Worm (Caenorhabditis elegans) whole organism, L2 larva: ENCODE measurements around the gene F58F6.6.
"Not testable (repeated sequence)": the region's sequence is repeated elsewhere in the genome, so short reads cannot be mapped to it uniquely, and the experiment has no call there.

Source experiments
- C34F6.9 ChIP-seq: fragments of 150-350 bp; optimal IDR thresholded peaks from 2 replicates; lab custom pipeline; 2014; ENCODE audit warnings: missing biosample characterization, missing genetic modification characterization
- R02D3.7 ChIP-seq: fragments of 150-350 bp; optimal IDR thresholded peaks from 2 replicates; lab custom pipeline; 2014; ENCODE audit warnings: missing biosample characterization, missing genetic modification characterization
- Y55F3AM.14 ChIP-seq: fragments of 200-800 bp; sonication (Bioruptor generic); optimal IDR thresholded peaks from 2 replicates; lab custom pipeline; 2018; ENCODE audit warnings: mild to moderate bottlenecking, missing genetic modification characterization, missing compliant biosample characterization
- alr-1 ChIP-seq: fragments of 150-350 bp; optimal IDR thresholded peaks from 2 replicates; lab custom pipeline; 2014; ENCODE audit warnings: missing biosample characterization, missing genetic modification characterization
- aly-2 ChIP-seq: fragments of 150-350 bp; optimal IDR thresholded peaks from 2 replicates; lab custom pipeline; 2014; ENCODE audit warnings: missing biosample characterization, missing genetic modification characterization
- ama-1 ChIP-seq: fragments of 150-350 bp; optimal IDR thresholded peaks from 2 replicates; lab custom pipeline; 2018; ENCODE audit warnings: inconsistent platforms
- blmp-1 ChIP-seq: sonication (generic microtip); optimal IDR thresholded peaks from 2 replicates; lab custom pipeline; 2017; ENCODE audit warnings: missing genetic modification characterization, mild to moderate bottlenecking, missing compliant biosample characterization, antibody characterized with exemption, moderate library complexity; ENCODE audit not compliant: insufficient read depth
- ceh-16 ChIP-seq: fragments of 150-350 bp; optimal IDR thresholded peaks from 2 replicates; lab custom pipeline; 2014; ENCODE audit warnings: missing biosample characterization, missing genetic modification characterization
- dmd-4 ChIP-seq: sonication (generic microtip); optimal IDR thresholded peaks from 2 replicates; lab custom pipeline; 2017; ENCODE audit warnings: missing biosample characterization, missing genetic modification characterization
- egl-27 ChIP-seq: sonication (generic microtip); optimal IDR thresholded peaks from 3 replicates; lab custom pipeline; 2017; ENCODE audit warnings: missing biosample characterization, missing genetic modification reagents, missing genetic modification characterization
- elt-1 ChIP-seq: fragments of 150-350 bp; optimal IDR thresholded peaks from 2 replicates; lab custom pipeline; 2014; ENCODE audit warnings: missing biosample characterization, missing genetic modification characterization
- elt-3 ChIP-seq: sonication (generic microtip); optimal IDR thresholded peaks from 2 replicates; lab custom pipeline; 2017; ENCODE audit warnings: missing biosample characterization, missing genetic modification characterization
- fos-1 ChIP-seq: fragments of 150-350 bp; optimal IDR thresholded peaks from 2 replicates; lab custom pipeline; 2014; ENCODE audit warnings: missing biosample characterization, missing genetic modification characterization
- gmeb-1 ChIP-seq: fragments of 150-350 bp; optimal IDR thresholded peaks from 2 replicates; lab custom pipeline; 2014; ENCODE audit warnings: missing biosample characterization, missing genetic modification characterization
- lin-13 ChIP-seq: fragments of 150-350 bp; optimal IDR thresholded peaks from 2 replicates; lab custom pipeline; 2014; ENCODE audit warnings: missing biosample characterization, missing genetic modification reagents, missing genetic modification characterization
- lin-39 ChIP-seq: fragments of 150-350 bp; optimal IDR thresholded peaks from 2 replicates; lab custom pipeline; 2014; ENCODE audit warnings: missing biosample characterization, missing genetic modification reagents, missing genetic modification characterization
- lsy-2 ChIP-seq, 2 experiments: fragments of 150-350 bp in 1 of 2; sonication (generic microtip) in 1 of 2; optimal IDR thresholded peaks; 2 replicates each; lab custom pipeline; 2014 to 2017; ENCODE audit warnings: missing biosample characterization in 2 of 2, missing genetic modification characterization in 2 of 2
- mab-5 ChIP-seq: fragments of 150-350 bp; optimal IDR thresholded peaks from 2 replicates; lab custom pipeline; 2014; ENCODE audit warnings: missing biosample characterization, missing genetic modification characterization
- mbf-1 ChIP-seq: sonication (generic microtip); optimal IDR thresholded peaks from 2 replicates; lab custom pipeline; 2017; ENCODE audit warnings: missing biosample characterization, missing genetic modification characterization
- mdl-1 ChIP-seq, 2 experiments: fragments of 150-350 bp in 1 of 2; sonication (generic microtip) in 1 of 2; optimal IDR thresholded peaks; 2 replicates each; lab custom pipeline; 2017; ENCODE audit warnings: missing biosample characterization in 2 of 2, missing genetic modification characterization in 2 of 2
- nhr-10 ChIP-seq: sonication (generic microtip); optimal IDR thresholded peaks from 2 replicates; lab custom pipeline; 2017; ENCODE audit warnings: missing biosample characterization, missing genetic modification characterization
- nhr-12 ChIP-seq: fragments of 150-350 bp; optimal IDR thresholded peaks from 2 replicates; lab custom pipeline; 2014; ENCODE audit warnings: missing biosample characterization, missing genetic modification characterization
- nhr-129 ChIP-seq: fragments of 150-350 bp; optimal IDR thresholded peaks from 2 replicates; lab custom pipeline; 2014; ENCODE audit warnings: missing biosample characterization, missing genetic modification characterization
- nhr-21 ChIP-seq: fragments of 150-350 bp; optimal IDR thresholded peaks from 2 replicates; lab custom pipeline; 2014; ENCODE audit warnings: missing biosample characterization, missing genetic modification characterization
- nhr-23 ChIP-seq: fragments of 150-350 bp; optimal IDR thresholded peaks from 2 replicates; lab custom pipeline; 2014; ENCODE audit warnings: missing biosample characterization, missing genetic modification reagents, missing genetic modification characterization
- nhr-237 ChIP-seq: fragments of 150-350 bp; optimal IDR thresholded peaks from 2 replicates; lab custom pipeline; 2014; ENCODE audit warnings: missing biosample characterization, missing genetic modification characterization
- nhr-6 ChIP-seq: fragments of 150-350 bp; optimal IDR thresholded peaks from 2 replicates; lab custom pipeline; 2014; ENCODE audit warnings: missing biosample characterization, missing genetic modification characterization
- peb-1 ChIP-seq: fragments of 150-350 bp; optimal IDR thresholded peaks from 2 replicates; lab custom pipeline; 2014; ENCODE audit warnings: missing biosample characterization, missing genetic modification characterization
- sem-4 ChIP-seq: fragments of 150-350 bp; optimal IDR thresholded peaks from 2 replicates; lab custom pipeline; 2014; ENCODE audit warnings: missing biosample characterization, missing genetic modification reagents, missing genetic modification characterization
- skn-1 ChIP-seq: sonication (generic microtip); optimal IDR thresholded peaks from 2 replicates; lab custom pipeline; 2017; ENCODE audit warnings: missing biosample characterization, missing genetic modification characterization
- sma-3 ChIP-seq: sonication (generic microtip); optimal IDR thresholded peaks from 2 replicates; lab custom pipeline; 2016; ENCODE audit warnings: missing genetic modification reagents, missing genetic modification characterization, missing compliant biosample characterization
- snpc-4 ChIP-seq: fragments of 150-350 bp; optimal IDR thresholded peaks from 2 replicates; lab custom pipeline; 2014; ENCODE audit warnings: missing biosample characterization, missing genetic modification characterization
- unc-39 ChIP-seq: fragments of 150-350 bp; optimal IDR thresholded peaks from 2 replicates; lab custom pipeline; 2014; ENCODE audit warnings: missing biosample characterization, missing genetic modification characterization
- unc-55 ChIP-seq: fragments of 150-350 bp; sonication (generic microtip); optimal IDR thresholded peaks from 3 replicates; lab custom pipeline; 2014; ENCODE audit warnings: missing biosample characterization, missing genetic modification reagents, missing genetic modification characterization
- unc-62 ChIP-seq: fragments of 150-350 bp; optimal IDR thresholded peaks from 2 replicates; lab custom pipeline; 2014; ENCODE audit warnings: missing biosample characterization, missing genetic modification reagents, missing genetic modification characterization
- zag-1 ChIP-seq: fragments of 150-350 bp; optimal IDR thresholded peaks from 2 replicates; lab custom pipeline; 2014; ENCODE audit warnings: missing biosample characterization, missing genetic modification characterization
- ztf-1 ChIP-seq: fragments of 200-800 bp; sonication (Bioruptor generic); conservative IDR thresholded peaks from 2 replicates; pipeline ENCODE4 v1.3.6; 2022; ENCODE audit warnings: missing genetic modification characterization, missing compliant biosample characterization
- ztf-11 ChIP-seq: sonication (generic microtip); optimal IDR thresholded peaks from 2 replicates; lab custom pipeline; 2017; ENCODE audit warnings: missing biosample characterization, missing genetic modification characterization
- ztf-4 ChIP-seq: fragments of 150-350 bp; optimal IDR thresholded peaks from 2 replicates; lab custom pipeline; 2014; ENCODE audit warnings: missing biosample characterization, missing genetic modification characterization

The F58F6.6 gene

DNA sequence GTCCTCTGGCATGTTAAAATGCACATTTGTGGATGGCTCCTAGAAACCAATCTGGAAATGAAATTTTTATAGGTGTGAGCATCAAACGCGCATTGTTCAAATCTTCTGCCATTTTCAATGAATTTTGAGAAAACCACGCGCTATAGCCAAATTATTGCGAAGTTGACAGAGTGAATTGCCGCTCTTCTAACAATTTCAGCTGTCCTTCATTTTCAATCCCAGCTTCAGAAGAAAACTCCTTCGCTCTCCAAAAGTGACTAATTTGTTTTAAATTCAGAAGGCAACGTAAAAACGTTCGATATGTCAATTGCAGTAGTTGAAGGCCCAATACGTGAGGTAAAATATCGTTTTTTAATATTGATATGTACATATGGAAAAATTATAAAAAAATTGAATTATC is 2.5 kb downstream of the F58F6.6 start, which contains the start of gene F58F6.5:
Gene F58F6.5, plus strand, starts transcription at position 301 of the 400 bp plus-strand sequence.
- TF ChIP-seq nhr-237 (tag; lab: Kevin White, UChicago); elt-1; zag-1 (tag; lab: Kevin White, UChicago): not testable (repeated sequence)

DNA sequence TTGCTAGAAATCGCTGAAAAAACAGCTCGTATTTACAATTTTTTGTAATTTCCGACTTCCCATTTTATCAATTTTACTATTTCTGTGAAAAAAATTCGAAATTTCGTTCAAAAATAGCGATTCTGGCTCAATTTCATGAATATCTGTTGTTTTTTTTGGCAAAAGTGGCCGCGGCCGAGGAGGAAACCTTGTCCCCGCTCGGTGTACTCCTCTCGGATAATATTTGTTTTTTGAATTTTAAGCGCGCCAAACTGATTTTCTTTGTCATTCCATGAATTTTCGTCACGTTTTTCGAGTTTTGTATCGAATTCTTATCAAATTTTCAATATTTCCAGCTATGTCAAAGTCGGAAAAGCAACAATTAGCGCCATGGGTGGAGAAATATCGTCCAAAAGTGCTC is 6.1 kb downstream of the F58F6.6 start, which contains the start of gene rfc-2:
Gene rfc-2, plus strand, starts transcription at position 334 of the 400 bp plus-strand sequence.
- TF ChIP-seq C34F6.9 (peak; percentile 55), ama-1 (lab: Kevin White, UChicago) (no peak), nhr-237 (tag; lab: Kevin White, UChicago) (no peak), elt-3 (no peak), ceh-16 (tag; lab: Kevin White, UChicago) (no peak), R02D3.7 (tag; lab: Kevin White, UChicago) (no peak), fos-1 (tag; lab: Kevin White, UChicago) (no peak), peb-1 (tag; lab: Kevin White, UChicago) (no peak), lin-13 (peak; percentile 41), mab-5 (tag; lab: Kevin White, UChicago) (no peak), nhr-6 (no peak), skn-1 (tag; lab: Kevin White, UChicago) (no peak), dmd-4 (tag; lab: Kevin White, UChicago) (no peak), nhr-23 (tag; lab: Kevin White, UChicago) (no peak), ztf-1 (GFP tag; lab: Robert Waterston, UW) (no peak), ztf-11 (no peak), aly-2 (tag; lab: Kevin White, UChicago) (no peak), unc-39 (tag; lab: Kevin White, UChicago) (no peak), nhr-10 (no peak), lsy-2 (tag; optimal IDR thresholded peaks at IDR 0.05; lab: Kevin White, UChicago) (peak in 1 of 2 experiments; percentile 49), mdl-1 (tag; optimal IDR thresholded peaks at IDR 0.05; lab: Kevin White, UChicago) (no peak), unc-55 (GFP tag; lab: Kevin White, UChicago) (peak; percentile 60), gmeb-1 (tag; lab: Kevin White, UChicago) (peak; percentile 34)

ce11 chrIV:1349352-1349751 is 8.5 kb downstream of the F58F6.6 start:
- TF ChIP-seq ama-1 (lab: Kevin White, UChicago) (no peak), gmeb-1 (tag; lab: Kevin White, UChicago) (no peak), dmd-4 (tag; lab: Kevin White, UChicago) (no peak), sem-4 (no peak), C34F6.9 (no peak), ztf-1 (GFP tag; lab: Robert Waterston, UW) (no peak), R02D3.7 (tag; lab: Kevin White, UChicago) (no peak), nhr-23 (tag; lab: Kevin White, UChicago) (no peak), aly-2 (tag; lab: Kevin White, UChicago) (no peak), skn-1 (tag; lab: Kevin White, UChicago) (no peak), sma-3 (no peak), elt-1 (no peak), nhr-12 (tag; lab: Kevin White, UChicago) (no peak), Y55F3AM.14 (no peak), mbf-1 (tag; lab: Kevin White, UChicago) (no peak), lin-39 (tag; lab: Kevin White, UChicago) (no peak)

- TF ChIP-seq gmeb-1 (tag; lab: Kevin White, UChicago): no peak
Observed at ce11 chrIV:1353811-1354210, 12.9 kb downstream of the F58F6.6 start.

- TF ChIP-seq nhr-237 (tag; lab: Kevin White, UChicago) (no peak), gmeb-1 (tag; lab: Kevin White, UChicago) (no peak), unc-62 (GFP tag; lab: Kevin White, UChicago) (no peak), mdl-1 (tag; optimal IDR thresholded peaks at IDR 0.05; lab: Kevin White, UChicago) (no peak), nhr-129 (tag; lab: Kevin White, UChicago) (no peak), snpc-4 (tag; lab: Kevin White, UChicago) (no peak), nhr-21 (tag; lab: Kevin White, UChicago) (no peak), fos-1 (tag; lab: Kevin White, UChicago) (no peak), blmp-1 (no peak), nhr-12 (tag; lab: Kevin White, UChicago) (no peak), lsy-2 (tag; optimal IDR thresholded peaks at IDR 0.05; lab: Kevin White, UChicago) (no peak), egl-27 (tag; lab: Kevin White, UChicago) (no peak), ztf-11 (no peak), mab-5 (tag; lab: Kevin White, UChicago) (no peak), ztf-4 (no peak), alr-1 (tag; lab: Kevin White, UChicago) (no peak), Y55F3AM.14 (no peak), C34F6.9 (no peak), elt-1 (no peak)
Observed at ce11 chrIV:1355147-1355546, 14.3 kb downstream of the F58F6.6 start, which contains the start of gene col-104. Gene col-104 (minus strand): TSS chrIV:1355305.
